Fruit fly (Drosophila melanogaster) whole organism, larva: ENCODE results near the gene raskol.

Experiments used
- noc ChIP-seq: fragments of 200-800 bp; sonication (Bioruptor generic); optimal IDR thresholded peaks from 3 replicates; lab custom pipeline; 2019; ENCODE audit warnings: missing biosample characterization, mild to moderate bottlenecking, missing genetic modification characterization, moderate library complexity

The raskol gene

DNA sequence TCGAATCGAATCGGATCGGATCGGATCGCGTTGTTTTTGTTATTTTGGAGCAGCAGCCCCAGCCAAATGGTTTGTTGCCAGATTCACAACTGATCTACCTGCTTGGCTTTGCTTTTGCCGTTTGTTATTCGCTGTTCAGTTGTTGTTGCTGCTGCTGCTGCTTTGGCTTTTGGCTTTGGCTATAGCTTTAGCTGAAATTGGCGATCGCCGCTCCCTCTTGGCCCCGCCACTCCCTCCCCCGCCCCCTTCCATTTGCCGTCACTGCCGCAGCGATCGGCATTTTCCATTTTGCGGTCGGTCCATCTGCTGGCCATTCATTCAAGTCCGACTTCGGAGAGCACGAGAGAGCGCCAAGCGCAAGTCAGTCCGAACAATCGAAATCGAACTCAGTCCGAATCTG, 11.5 kb upstream of the raskol start, which contains the start of gene chas:
Gene chas, minus strand, starts transcription at position 295 of the 400 bp plus-strand sequence.
- TF ChIP-seq noc, result no peak

- TF ChIP-seq noc, result peak; percentile 91
These were observed 11.0 kb upstream of the raskol start for dm6 chrX:17698864-17699504.

- TF ChIP-seq noc, result peak; percentile 82
These were observed 7.0 kb upstream of the raskol start, which contains the start of the genes CG8188 and par-6 for dm6 chrX:17702738-17703570. Gene CG8188 (minus strand): TSS chrX:17703024. Gene par-6 (plus strand): TSS chrX:17703352.

DNA sequence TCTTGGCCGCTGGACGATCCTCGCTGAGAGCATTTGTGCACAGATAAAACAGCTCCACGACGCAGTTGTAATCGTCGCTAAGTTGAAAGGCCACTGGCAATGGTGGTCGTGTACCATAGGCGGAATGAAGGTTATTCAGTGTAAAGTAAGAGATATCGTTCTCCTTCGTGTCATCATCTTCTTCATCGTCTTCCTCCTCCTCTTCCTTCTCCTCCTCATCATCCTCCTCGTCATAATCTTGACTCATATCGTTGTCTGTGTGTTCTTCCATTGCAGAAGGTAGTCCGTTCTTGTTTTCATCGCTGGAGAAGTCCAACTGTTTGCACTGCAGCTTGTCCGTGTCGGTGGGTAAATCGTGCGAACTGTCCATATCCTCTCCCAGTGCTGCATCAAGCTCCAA, 2.3 kb upstream of the raskol start:
- TF ChIP-seq noc, result no peak

- no peak for TF ChIP-seq noc
These were observed 1.1 kb upstream of the raskol start for dm6 chrX:17708843-17709242.

DNA sequence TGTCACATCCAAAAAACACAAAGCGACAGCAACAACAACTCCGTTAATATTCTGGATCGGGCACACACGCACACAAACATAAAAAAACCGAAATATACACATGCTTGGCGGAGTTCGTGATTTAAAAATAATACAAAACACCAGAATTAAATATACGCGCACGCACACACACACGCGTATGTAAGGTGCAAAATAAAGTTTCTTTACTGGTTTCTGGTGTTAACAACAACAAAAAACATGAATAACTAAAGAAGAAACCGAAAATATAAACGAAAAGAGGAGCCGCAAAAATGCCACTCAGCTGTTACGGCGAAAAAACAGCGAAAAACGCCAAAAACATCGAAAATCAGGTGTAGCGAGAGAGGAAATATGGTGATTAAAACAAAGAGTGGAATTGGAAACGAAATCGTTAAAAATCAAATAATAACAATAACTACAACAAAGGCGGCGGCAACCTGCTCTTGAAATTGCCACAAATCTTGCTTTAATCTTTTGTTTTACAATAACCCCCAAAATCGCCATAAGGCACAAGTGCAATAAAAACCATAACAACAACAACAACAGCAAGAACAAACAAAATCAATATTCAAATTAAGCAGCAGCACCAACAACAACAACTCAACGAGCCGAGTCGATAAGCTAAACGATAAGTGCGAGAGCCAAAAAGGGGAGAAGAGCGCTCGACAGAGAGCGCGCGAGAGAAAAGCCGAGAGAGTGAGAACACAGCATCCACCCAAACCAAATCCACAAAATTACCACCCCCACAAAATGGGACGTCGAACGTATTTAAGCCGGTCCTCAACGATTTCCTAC, 535 bp downstream of the raskol start:
- TF ChIP-seq noc, result no peak

DNA sequence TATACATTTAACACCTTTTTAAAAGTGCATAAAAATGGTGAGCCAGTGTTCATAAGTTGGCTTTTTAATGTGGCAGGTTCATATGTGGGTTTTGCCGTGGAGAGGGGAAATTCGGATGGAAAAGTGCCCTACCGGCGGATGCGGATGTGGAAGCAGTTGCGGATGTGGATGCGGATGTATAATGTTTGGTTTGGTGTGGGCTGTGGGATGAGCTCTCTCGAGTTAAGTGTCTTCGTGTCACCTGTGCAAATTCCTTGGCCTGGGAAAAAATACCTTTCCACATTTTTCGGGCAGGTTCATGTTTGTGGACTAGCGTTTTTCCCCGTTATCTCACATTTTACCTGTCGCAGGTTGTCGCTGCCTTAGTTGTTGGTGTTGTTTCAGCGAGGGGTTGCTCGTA, 2.0 kb downstream of the raskol start:
- no peak for TF ChIP-seq noc

dm6 chrX:17712466-17712865, 2.5 kb downstream of the raskol start:
- TF ChIP-seq noc, result no peak

DNA sequence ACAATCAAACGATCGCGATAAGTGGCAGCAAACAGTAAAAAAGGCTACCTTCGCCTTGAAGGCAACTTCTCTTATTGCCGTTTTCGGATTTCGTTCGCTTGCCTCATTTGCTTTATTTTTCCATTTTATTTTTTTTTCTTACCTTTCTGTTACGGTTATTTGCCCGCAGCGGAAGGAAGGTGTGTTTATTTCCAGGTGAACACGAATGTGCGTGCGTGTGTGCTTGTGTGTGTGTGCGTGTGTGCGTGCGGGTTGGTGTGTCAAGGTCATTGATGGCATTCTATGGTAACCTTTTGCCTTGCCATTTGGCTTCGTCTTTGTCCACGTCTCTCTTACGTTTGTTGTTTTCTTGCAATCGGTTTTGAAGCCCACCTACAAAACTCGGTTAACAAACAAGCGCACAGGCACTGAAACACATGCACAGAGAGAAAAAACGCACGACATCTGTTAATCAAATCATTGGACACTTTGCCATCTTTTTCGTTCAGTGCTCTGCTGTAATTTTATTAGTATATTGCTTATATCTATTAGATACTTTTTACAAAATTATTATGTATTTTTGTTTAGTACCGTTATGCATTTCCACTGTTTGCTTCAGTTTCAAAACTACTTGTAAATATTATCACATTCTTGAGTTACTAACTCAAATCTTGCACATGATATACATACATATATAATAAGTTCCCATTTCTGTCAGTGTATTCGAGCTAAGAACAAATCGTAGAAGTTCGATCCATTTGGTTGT, 3.2 kb downstream of the raskol start:
- TF ChIP-seq noc, result no peak

DNA sequence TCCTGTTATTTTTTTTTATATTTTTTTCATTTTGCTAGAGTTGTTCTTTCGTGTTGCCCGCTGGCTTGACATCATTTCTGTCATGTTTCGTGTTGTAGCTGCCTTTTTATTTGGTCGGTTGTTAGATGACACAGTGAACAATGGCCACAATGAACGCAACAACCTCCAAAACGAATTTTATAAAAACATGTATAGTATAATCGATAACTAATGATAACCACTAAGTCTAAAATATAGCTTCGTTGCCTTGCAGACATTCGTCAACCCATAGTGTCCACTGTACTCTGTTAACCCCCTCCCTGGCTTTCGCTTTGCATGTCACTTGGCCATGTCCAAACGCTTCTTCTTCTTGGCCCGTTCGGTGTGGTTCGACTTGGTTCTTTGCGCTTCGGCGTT, 3.8 kb downstream of the raskol start:
- TF ChIP-seq noc, result peak; percentile 73

dm6 chrX:17714976-17715375, 5.0 kb downstream of the raskol start:
- no peak for TF ChIP-seq noc

dm6 chrX:17716814-17717565, 7.0 kb downstream of the raskol start:
- TF ChIP-seq noc, result no peak

DNA sequence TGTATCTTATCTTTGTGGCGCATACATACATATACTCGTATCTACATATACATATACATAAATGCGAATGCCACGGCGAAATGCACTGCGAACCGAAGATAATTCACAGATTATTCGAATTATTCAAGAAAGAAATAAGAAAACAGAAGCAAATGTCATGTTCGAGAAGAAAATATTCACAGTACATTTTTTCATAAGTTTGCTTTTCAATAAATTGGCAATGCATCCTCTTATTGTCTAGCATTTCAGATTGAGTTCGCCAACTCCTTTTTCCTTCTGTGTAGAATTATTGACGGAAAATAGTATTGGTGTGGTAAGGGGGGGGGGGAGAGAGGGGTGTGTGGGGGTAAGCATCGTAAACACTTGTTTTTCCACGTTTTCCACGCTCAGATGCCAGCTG, 8.5 kb downstream of the raskol start:
- no peak for TF ChIP-seq noc

DNA sequence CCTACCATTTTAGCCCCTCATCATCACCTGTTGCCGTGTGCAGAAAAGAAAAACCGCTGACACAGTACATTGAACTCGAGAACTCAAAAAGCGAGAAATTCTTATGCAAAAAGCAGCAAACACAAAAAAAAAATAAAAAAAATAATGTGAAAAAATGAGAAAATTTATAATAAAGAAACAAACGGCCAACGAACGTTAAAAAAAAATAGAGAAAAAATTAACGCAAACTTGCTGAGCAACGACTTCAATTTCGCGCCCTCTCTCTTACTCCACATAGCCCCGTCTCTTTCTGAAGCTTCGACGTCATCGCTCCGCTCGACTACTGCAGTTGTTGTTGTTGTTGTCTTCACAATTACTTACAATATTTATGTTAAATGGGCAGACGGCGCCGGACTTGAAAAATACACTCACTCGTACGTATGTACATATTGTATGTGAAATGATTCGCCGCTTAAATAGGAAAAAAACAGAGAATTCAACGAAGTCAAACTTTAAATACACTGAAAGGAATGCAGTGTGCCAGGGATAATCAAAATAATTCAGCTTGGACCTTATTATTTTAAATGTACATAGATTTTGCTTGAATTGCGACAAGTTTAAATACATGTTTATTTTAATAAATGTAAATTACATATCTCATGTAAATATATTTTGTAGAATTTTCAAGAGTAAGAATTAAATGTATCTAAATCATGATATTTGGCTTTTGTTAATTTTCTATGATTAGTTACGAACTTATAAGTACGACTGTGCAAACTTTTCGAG, 9.2 kb downstream of the raskol start:
- no peak for TF ChIP-seq noc
